Fruit fly (Drosophila melanogaster) Kc167 (cell line): ENCODE results near the gene CG32313.

Experiments used
- Myc ChIP-seq: fragments of >200 bp; optimal IDR thresholded peaks from 2 replicates; lab custom pipeline; 2017; ENCODE audit warnings: missing external identifiers
- Sin3A ChIP-seq: fragments of >200 bp; optimal IDR thresholded peaks from 2 replicates; lab custom pipeline; 2018; ENCODE audit warnings: missing external identifiers
- h ChIP-seq: fragments of >200 bp; optimal IDR thresholded peaks from 3 replicates; lab custom pipeline; 2018; ENCODE audit warnings: missing external identifiers
- insv ChIP-seq: fragments of >200 bp; optimal IDR thresholded peaks from 3 replicates; lab custom pipeline; 2018; ENCODE audit warnings: missing external identifiers
- ttk ChIP-seq: sonication (Bioruptor generic); optimal IDR thresholded peaks from 2 replicates; lab custom pipeline; 2017; ENCODE audit warnings: missing external identifiers

- TF ChIP-seq Sin3A (no peak), h (lab: Kevin White, UChicago) (no peak), insv (lab: Kevin White, UChicago) (no peak), Myc (lab: Kevin White, UChicago) (no peak), ttk (lab: Kevin White, UChicago) (no peak)
These were observed 3.6 kb upstream of the CG32313 start for dm6 chr3L:1549148-1549547.
